Fruit fly (Drosophila melanogaster) whole organism, embryonic: ENCODE results near the gene SMC3.
A peak's percentile ranks its signal among the peaks of the same experiment; 100 is the strongest.

Experiments used
- B-H2 ChIP-seq: fragments of 200-800 bp; sonication (Bioruptor generic); optimal IDR thresholded peaks from 2 replicates; lab custom pipeline; 2018; ENCODE audit warnings: missing biosample characterization, mild to moderate bottlenecking, missing genetic modification characterization
- C15 ChIP-seq: fragments of 200-800 bp; sonication (Bioruptor generic); IDR thresholded peaks from 3 replicates; pipeline ENCODE4 v1.3.6; 2022; ENCODE audit warnings: missing biosample characterization, missing genetic modification characterization
- CG10267 ChIP-seq: fragments of 200-800 bp; sonication (Bioruptor generic); optimal IDR thresholded peaks from 2 replicates; lab custom pipeline; 2018; ENCODE audit warnings: missing biosample characterization, mild to moderate bottlenecking, missing genetic modification characterization, moderate library complexity
- CG10979 ChIP-seq: fragments of 200-800 bp; sonication (Bioruptor generic); optimal IDR thresholded peaks from 2 replicates; lab custom pipeline; 2018; ENCODE audit warnings: missing biosample characterization, mild to moderate bottlenecking, missing genetic modification characterization, moderate library complexity
- CG11398 ChIP-seq: fragments of 200-800 bp; sonication (Bioruptor generic); optimal IDR thresholded peaks from 2 replicates; lab custom pipeline; 2016; ENCODE audit warnings: missing biosample characterization, missing genetic modification characterization
- CG12236 ChIP-seq: fragments of 200-800 bp; sonication (Bioruptor generic); optimal IDR thresholded peaks from 2 replicates; lab custom pipeline; 2016; ENCODE audit warnings: missing biosample characterization, missing genetic modification characterization
- CG12744 ChIP-seq: fragments of 200-800 bp; sonication (Bioruptor generic); optimal IDR thresholded peaks from 2 replicates; lab custom pipeline; 2016; ENCODE audit warnings: missing biosample characterization, missing genetic modification characterization
- CG13894 ChIP-seq: fragments of 200-800 bp; sonication (Bioruptor generic); optimal IDR thresholded peaks from 3 replicates; lab custom pipeline; 2018; ENCODE audit warnings: missing biosample characterization, mild to moderate bottlenecking, missing genetic modification characterization, moderate library complexity
- CG15514 ChIP-seq: fragments of 200-800 bp; sonication (Bioruptor generic); optimal IDR thresholded peaks from 3 replicates; lab custom pipeline; 2017; ENCODE audit warnings: missing biosample characterization, missing genetic modification characterization, mild to moderate bottlenecking, moderate library complexity, missing genetic modification reagents
- CG1602 ChIP-seq: fragments of 200-800 bp; sonication (Bioruptor generic); optimal IDR thresholded peaks from 3 replicates; lab custom pipeline; 2016; ENCODE audit warnings: missing biosample characterization, missing genetic modification characterization
- CG17359 ChIP-seq: fragments of 200-800 bp; sonication (Bioruptor generic); optimal IDR thresholded peaks from 3 replicates; lab custom pipeline; 2018; ENCODE audit warnings: missing biosample characterization, mild to moderate bottlenecking, missing genetic modification characterization, moderate library complexity
- CG17361 ChIP-seq: fragments of 200-800 bp; sonication (Bioruptor generic); IDR thresholded peaks from 3 replicates; pipeline ENCODE4 v1.3.6; 2022; ENCODE audit warnings: missing biosample characterization, missing genetic modification characterization
- CG31224 ChIP-seq: fragments of 200-800 bp; sonication (Bioruptor generic); IDR thresholded peaks from 2 replicates; pipeline ENCODE4 v1.3.6; 2022; ENCODE audit warnings: missing biosample characterization, missing genetic modification characterization
- CG3847 ChIP-seq: fragments of 200-800 bp; sonication (Bioruptor generic); IDR thresholded peaks from 2 replicates; pipeline ENCODE4 v1.3.6; 2022; ENCODE audit warnings: missing biosample characterization, missing genetic modification characterization
- CG3995 ChIP-seq: fragments of 200-800 bp; sonication (Bioruptor generic); optimal IDR thresholded peaks from 3 replicates; lab custom pipeline; 2016; ENCODE audit warnings: missing biosample characterization, missing genetic modification characterization
- CG8478 ChIP-seq: fragments of >200 bp; optimal IDR thresholded peaks from 2 replicates; lab custom pipeline; 2018
- CG9817 ChIP-seq: fragments of 200-800 bp; sonication (Bioruptor generic); optimal IDR thresholded peaks from 2 replicates; lab custom pipeline; 2018; ENCODE audit warnings: missing biosample characterization, mild to moderate bottlenecking, missing genetic modification characterization, moderate library complexity
- Dip2 ChIP-seq: fragments of 200-800 bp; sonication (Bioruptor generic); IDR thresholded peaks from 2 replicates; pipeline ENCODE4 v1.3.6; 2022; ENCODE audit warnings: missing biosample characterization, missing genetic modification characterization
- Drgx ChIP-seq: fragments of 200-800 bp; sonication (Bioruptor generic); IDR thresholded peaks from 2 replicates; pipeline ENCODE4 v1.3.6; 2022; ENCODE audit warnings: missing biosample characterization, missing genetic modification characterization
- E2f1 ChIP-seq: fragments of 200-800 bp; sonication (Bioruptor generic); IDR thresholded peaks from 2 replicates; pipeline ENCODE4 v1.3.6; 2022; ENCODE audit warnings: missing biosample characterization, missing genetic modification characterization
- Mad ChIP-seq: fragments of 200-800 bp; sonication (Bioruptor generic); optimal IDR thresholded peaks from 2 replicates; lab custom pipeline; 2016; ENCODE audit warnings: missing biosample characterization, missing genetic modification characterization
- Max ChIP-seq: fragments of 200-800 bp; sonication (Bioruptor generic); optimal IDR thresholded peaks from 2 replicates; lab custom pipeline; 2016; ENCODE audit warnings: missing biosample characterization, mild to moderate bottlenecking, missing genetic modification characterization
- Mrtf ChIP-seq: fragments of 200-800 bp; sonication (Bioruptor generic); IDR thresholded peaks from 3 replicates; pipeline ENCODE4 v1.3.6; 2022; ENCODE audit warnings: missing biosample characterization, missing genetic modification characterization
- Nf-YA ChIP-seq: fragments of 200-800 bp; sonication (Bioruptor generic); IDR thresholded peaks from 2 replicates; pipeline ENCODE4 v1.3.6; 2022; ENCODE audit warnings: missing biosample characterization, missing genetic modification characterization
- Optix ChIP-seq: fragments of 200-800 bp; sonication (Bioruptor generic); IDR thresholded peaks from 3 replicates; pipeline ENCODE4 v1.3.6; 2022; ENCODE audit warnings: missing biosample characterization, missing genetic modification characterization
- Scr ChIP-seq: fragments of 200-800 bp; sonication (Bioruptor generic); IDR thresholded peaks from 2 replicates; pipeline ENCODE4 v1.3.6; 2022; ENCODE audit warnings: missing biosample characterization, missing genetic modification characterization; ENCODE audit not compliant: partially characterized antibody
- Side ChIP-seq: fragments of 200-800 bp; sonication (Bioruptor generic); optimal IDR thresholded peaks from 2 replicates; lab custom pipeline; 2016; ENCODE audit warnings: missing biosample characterization, missing genetic modification characterization
- Six4 ChIP-seq: fragments of 200-800 bp; sonication (Bioruptor generic); optimal IDR thresholded peaks from 2 replicates; lab custom pipeline; 2016; ENCODE audit warnings: missing biosample characterization, missing genetic modification characterization
- ash1 ChIP-seq: fragments of 200-800 bp; sonication (Bioruptor generic); optimal IDR thresholded peaks from 2 replicates; lab custom pipeline; 2018; ENCODE audit warnings: missing biosample characterization, mild to moderate bottlenecking, missing genetic modification characterization
- ato ChIP-seq: fragments of 200-800 bp; sonication (Bioruptor generic); IDR thresholded peaks from 2 replicates; pipeline ENCODE4 v1.3.6; 2022; ENCODE audit warnings: missing biosample characterization, missing genetic modification characterization; ENCODE audit not compliant: partially characterized antibody
- bab2 ChIP-seq: fragments of 200-800 bp; sonication (Bioruptor generic); optimal IDR thresholded peaks from 2 replicates; lab custom pipeline; 2016; ENCODE audit warnings: missing biosample characterization, missing genetic modification characterization
- ci ChIP-seq: fragments of 200-800 bp; sonication (Bioruptor generic); IDR thresholded peaks from 3 replicates; pipeline ENCODE4 v1.3.6; 2022; ENCODE audit warnings: missing biosample characterization, missing genetic modification characterization
- cwo ChIP-seq: fragments of 200-800 bp; sonication (Bioruptor generic); optimal IDR thresholded peaks from 3 replicates; lab custom pipeline; 2017; ENCODE audit warnings: missing biosample characterization, missing genetic modification characterization, mild to moderate bottlenecking, moderate library complexity, missing genetic modification reagents
- da ChIP-seq: fragments of 200-800 bp; sonication (Bioruptor generic); optimal IDR thresholded peaks from 2 replicates; lab custom pipeline; 2016; ENCODE audit warnings: missing biosample characterization, missing genetic modification characterization
- eve ChIP-seq, 2 experiments: fragments of >200 bp; optimal IDR thresholded peaks; 2 replicates each; lab custom pipeline; 2017; ENCODE audit warnings: missing biosample characterization in 2 of 2, missing genetic modification characterization in 2 of 2
- fd3F ChIP-seq: fragments of 200-800 bp; sonication (Bioruptor generic); optimal IDR thresholded peaks from 2 replicates; lab custom pipeline; 2018; ENCODE audit warnings: missing biosample characterization, mild to moderate bottlenecking, missing genetic modification characterization, moderate library complexity
- fd96Cb ChIP-seq: fragments of 200-800 bp; sonication (Bioruptor generic); optimal IDR thresholded peaks from 2 replicates; lab custom pipeline; 2018; ENCODE audit warnings: missing biosample characterization, mild to moderate bottlenecking, missing genetic modification characterization, moderate library complexity
- fru ChIP-seq: fragments of >200 bp; optimal IDR thresholded peaks from 2 replicates; lab custom pipeline; 2017
- hkb ChIP-seq, 2 experiments: fragments of 200-800 bp in 1 of 2; fragments of >200 bp in 1 of 2; sonication (Bioruptor generic) in 1 of 2; IDR thresholded peaks in 1 of 2; optimal IDR thresholded peaks in 1 of 2; 2 replicates each; pipeline versions ENCODE4 v1.3.6 to Lab custom; 2017 to 2022; ENCODE audit warnings: missing biosample characterization in 1 of 2, missing genetic modification characterization in 1 of 2
- lilli ChIP-seq: fragments of 200-800 bp; sonication (Bioruptor generic); optimal IDR thresholded peaks from 3 replicates; lab custom pipeline; 2016; ENCODE audit warnings: missing biosample characterization, missing genetic modification characterization
- lov ChIP-seq, 2 experiments: fragments of 200-800 bp in 1 of 2; fragments of >200 bp in 1 of 2; sonication (Bioruptor generic) in 1 of 2; IDR thresholded peaks in 1 of 2; optimal IDR thresholded peaks in 1 of 2; 2 replicates in 1 of 2; 3 replicates in 1 of 2; pipeline versions ENCODE4 v1.3.6 to Lab custom; 2017 to 2022; ENCODE audit warnings: missing biosample characterization in 1 of 2, missing genetic modification characterization in 1 of 2
- mld ChIP-seq: fragments of 200-800 bp; sonication (Bioruptor generic); IDR thresholded peaks from 3 replicates; pipeline ENCODE4 v1.3.6; 2022; ENCODE audit warnings: missing biosample characterization, missing genetic modification characterization; ENCODE audit not compliant: partially characterized antibody
- sim ChIP-seq: fragments of 200-800 bp; sonication (Bioruptor generic); IDR thresholded peaks from 2 replicates; pipeline ENCODE4 v1.3.6; 2022; ENCODE audit warnings: missing biosample characterization, missing genetic modification characterization
- sr ChIP-seq: fragments of 200-800 bp; sonication (Bioruptor generic); IDR thresholded peaks from 3 replicates; pipeline ENCODE4 v1.3.6; 2022; ENCODE audit warnings: missing biosample characterization, missing genetic modification characterization
- stc ChIP-seq: fragments of 200-800 bp; sonication (Bioruptor generic); IDR thresholded peaks from 2 replicates; pipeline ENCODE4 v1.3.6; 2022; ENCODE audit warnings: missing biosample characterization, missing genetic modification characterization
- ttk ChIP-seq: fragments of 200-800 bp; sonication (Bioruptor generic); IDR thresholded peaks from 2 replicates; pipeline ENCODE4 v2.1.2; 2022; ENCODE audit warnings: missing biosample characterization, missing genetic modification characterization
- tup ChIP-seq: fragments of 200-800 bp; sonication (Bioruptor generic); optimal IDR thresholded peaks from 2 replicates; lab custom pipeline; 2016; ENCODE audit warnings: missing biosample characterization, mild to moderate bottlenecking, missing genetic modification characterization, moderate library complexity
- unc-4 ChIP-seq: fragments of 200-800 bp; sonication (Bioruptor generic); IDR thresholded peaks from 2 replicates; pipeline ENCODE4 v1.3.6; 2022; ENCODE audit warnings: missing biosample characterization, missing genetic modification characterization; ENCODE audit not compliant: partially characterized antibody
- unpg ChIP-seq: fragments of 200-800 bp; sonication (Bioruptor generic); optimal IDR thresholded peaks from 3 replicates; lab custom pipeline; 2018; ENCODE audit warnings: missing biosample characterization, mild to moderate bottlenecking, missing genetic modification characterization, moderate library complexity
- vnd ChIP-seq: fragments of 200-800 bp; sonication (Bioruptor generic); IDR thresholded peaks from 3 replicates; pipeline ENCODE4 v1.3.6; 2022; ENCODE audit warnings: missing biosample characterization, missing genetic modification characterization; ENCODE audit not compliant: partially characterized antibody
- wek ChIP-seq: fragments of 200-800 bp; sonication (Bioruptor generic); optimal IDR thresholded peaks from 3 replicates; lab custom pipeline; 2018; ENCODE audit warnings: missing biosample characterization, mild to moderate bottlenecking, missing genetic modification characterization, moderate library complexity
- zfh1 ChIP-seq: fragments of 200-800 bp; sonication (Bioruptor generic); IDR thresholded peaks from 3 replicates; pipeline ENCODE4 v1.3.6; 2022; ENCODE audit warnings: missing biosample characterization, missing genetic modification characterization

Gene SMC3

DNA sequence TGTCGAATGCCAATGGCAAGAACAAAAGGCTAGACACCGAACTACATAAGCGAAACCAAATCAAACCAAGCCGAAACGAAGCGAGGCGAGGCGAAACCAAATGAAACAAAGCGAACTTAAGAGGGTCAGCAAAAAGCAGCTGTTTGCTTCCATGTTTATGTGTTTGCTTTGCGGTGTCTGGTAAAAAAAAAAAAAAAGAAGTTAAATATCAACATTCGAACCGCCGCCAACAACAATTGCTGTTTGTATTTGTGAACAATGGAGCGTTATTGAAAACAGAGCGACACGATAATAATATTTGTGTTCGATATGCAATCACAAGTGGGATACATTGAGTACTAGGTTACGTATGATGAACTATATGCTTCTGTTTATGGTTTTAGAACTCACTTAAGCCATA is 19.6 kb downstream of the SMC3 start (continued):
- TF ChIP-seq CG12744 (GFP tag; lab: Kevin White, UChicago) (peak; percentile 6), Mrtf (GFP tag; lab: Robert Waterston, UW) (no peak), hkb (optimal IDR thresholded peaks at IDR 0.05; lab: Kevin White, UChicago) (no peak), hkb (GFP tag; IDR thresholded peaks at IDR 0.05; lab: Robert Waterston, UW) (no peak), unc-4 (GFP tag; lab: Robert Waterston, UW) (no peak), CG8478 (lab: Kevin White, UChicago) (no peak), CG10979 (tag; lab: Kevin White, UChicago) (no peak), C15 (GFP tag; lab: Robert Waterston, UW) (no peak), wek (GFP tag; lab: Kevin White, UChicago) (peak; percentile 20), ttk (GFP tag; lab: Robert Waterston, UW) (no peak), Dip2 (GFP tag; lab: Robert Waterston, UW) (no peak), ato (GFP tag; lab: Robert Waterston, UW) (no peak), da (no peak), tup (peak; percentile 43), CG31224 (GFP tag; lab: Robert Waterston, UW) (no peak), CG9817 (tag; lab: Kevin White, UChicago) (peak; percentile 13), Scr (GFP tag; lab: Robert Waterston, UW) (no peak), fd96Cb (tag; lab: Kevin White, UChicago) (no peak), CG15514 (GFP tag; lab: Kevin White, UChicago) (peak; percentile 53), Six4 (no peak), vnd (GFP tag; lab: Robert Waterston, UW) (no peak), Drgx (GFP tag; lab: Robert Waterston, UW) (no peak), Max (GFP tag; lab: Kevin White, UChicago) (no peak), CG11398 (GFP tag; lab: Kevin White, UChicago) (peak; percentile 6), sr (GFP tag; lab: Robert Waterston, UW) (no peak), fru (lab: Kevin White, UChicago) (no peak), CG1602 (GFP tag; lab: Kevin White, UChicago) (no peak), CG3847 (no peak), lov (optimal IDR thresholded peaks at IDR 0.05; lab: Kevin White, UChicago) (no peak), lov (GFP tag; IDR thresholded peaks at IDR 0.05; lab: Robert Waterston, UW) (no peak), ash1 (GFP tag; lab: Kevin White, UChicago) (no peak), sim (no peak), CG13894 (tag; lab: Kevin White, UChicago) (no peak), ci (GFP tag; lab: Robert Waterston, UW) (no peak), CG17359 (tag; lab: Kevin White, UChicago) (peak; percentile 20), mld (no peak), CG17361 (no peak), bab2 (GFP tag; lab: Kevin White, UChicago) (no peak), stc (GFP tag; lab: Robert Waterston, UW) (peak; percentile 36; the same call in 1 of the 2 replicates), Nf-YA (no peak), CG12236 (GFP tag; lab: Kevin White, UChicago) (no peak), CG10267 (tag; lab: Kevin White, UChicago) (no peak), Mad (GFP tag; lab: Kevin White, UChicago) (no peak), unpg (GFP tag; lab: Kevin White, UChicago) (peak; percentile 25), CG3995 (GFP tag; lab: Kevin White, UChicago) (no peak), eve (GFP tag; optimal IDR thresholded peaks at IDR 0.05; lab: Kevin White, UChicago) (no peak), lilli (GFP tag; lab: Kevin White, UChicago) (no peak), E2f1 (GFP tag; lab: Robert Waterston, UW) (no peak), fd3F (GFP tag; lab: Kevin White, UChicago) (peak; percentile 22), B-H2 (peak; percentile 5), Optix (GFP tag; lab: Robert Waterston, UW) (no peak), Side (GFP tag; lab: Kevin White, UChicago) (no peak), cwo (GFP tag; lab: Kevin White, UChicago) (no peak), zfh1 (GFP tag; lab: Robert Waterston, UW) (no peak)
